Fruit fly (Drosophila melanogaster): Measurements from ENCODE around the gene CG46304.

DNA sequence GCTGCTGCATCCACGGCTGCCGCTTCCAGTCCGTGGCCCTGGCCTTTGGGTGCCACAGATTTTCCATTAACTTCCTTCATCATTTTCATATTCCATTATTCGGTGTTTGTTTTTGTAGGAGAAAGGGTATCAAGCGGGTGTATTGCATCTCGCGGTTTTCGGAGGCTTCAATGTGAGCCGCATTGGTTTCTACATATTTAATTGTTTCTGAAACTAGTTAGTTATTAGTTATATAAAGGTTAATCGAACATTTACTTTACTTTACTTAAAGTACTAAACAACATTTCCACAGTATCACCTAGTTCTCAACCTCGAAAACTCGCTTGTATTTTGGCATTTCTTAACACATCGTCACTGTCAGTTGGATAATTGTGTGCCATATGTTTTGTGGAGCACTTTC lies 46.2 kb upstream of the CG46304 start:
- TF ChIP-seq CG14655 (GFP tag; optimal IDR thresholded peaks at IDR 0.05) (peak; percentile 46), CG8301 (tag; optimal IDR thresholded peaks at IDR 0.05) (peak; percentile 52), D1 (tag; optimal IDR thresholded peaks at IDR 0.05) (no peak), Ets98B (GFP tag; IDR thresholded peaks at IDR 0.05) (0 out of 2 replicates have a peak, but pooled peaks have one; percentile 16), CG10348 (GFP tag; IDR thresholded peaks at IDR 0.05) (no peak), CG4496 (GFP tag; IDR thresholded peaks at IDR 0.05) (0 out of 3 replicates have a peak, but pooled peaks have one; percentile 7), EcR (GFP tag; optimal IDR thresholded peaks at IDR 0.05) (no peak), CG17806 (tag; optimal IDR thresholded peaks at IDR 0.05) (no peak)
